Worm (Caenorhabditis elegans): ENCODE measurements around the gene F59C12.3.

DNA sequence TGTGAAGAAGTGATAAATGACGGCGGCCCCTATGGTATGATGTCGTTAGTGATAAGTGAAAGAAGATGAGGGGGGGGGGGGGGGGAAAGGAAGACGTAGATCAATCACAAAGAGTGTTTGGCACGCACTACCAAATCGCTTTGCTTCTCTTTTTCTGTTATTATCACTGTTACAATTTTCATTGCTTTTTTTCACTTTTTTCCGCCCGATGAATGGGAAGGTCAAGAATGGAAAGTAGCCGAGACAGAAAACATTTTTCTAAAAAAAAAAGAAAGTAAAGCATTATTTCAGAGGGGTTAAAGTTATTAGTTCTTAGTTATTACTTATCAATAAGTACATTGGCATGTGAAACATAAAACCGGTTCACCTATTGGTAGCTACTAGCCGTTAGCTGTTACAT lies 37.9 kb upstream of the F59C12.3 start:
- TF ChIP-seq nhr-25 (tag; optimal IDR thresholded peaks at IDR 0.05): no peak
- peak; percentile 97 for TF ChIP-seq blmp-1 (tag; optimal IDR thresholded peaks at IDR 0.05; ENCODE audit: insufficient read depth)
- no peak for TF ChIP-seq ama-1 (optimal IDR thresholded peaks at IDR 0.05)
- no peak for TF ChIP-seq nhr-12 (tag; optimal IDR thresholded peaks at IDR 0.05)
- no peak for TF ChIP-seq lsy-2 (tag; optimal IDR thresholded peaks at IDR 0.05)
- TF ChIP-seq ztf-4 (tag; optimal IDR thresholded peaks at IDR 0.05): no peak
- TF ChIP-seq zag-1 (tag; optimal IDR thresholded peaks at IDR 0.05): no peak
- TF ChIP-seq ZK546.5 (tag; optimal IDR thresholded peaks at IDR 0.05): no peak
- TF ChIP-seq nhr-77 (tag; optimal IDR thresholded peaks at IDR 0.05): no peak
- TF ChIP-seq crh-2 (tag; optimal IDR thresholded peaks at IDR 0.05): no peak
- TF ChIP-seq lin-11 (tag; optimal IDR thresholded peaks at IDR 0.05): no peak
- no peak for TF ChIP-seq gmeb-1 (tag; optimal IDR thresholded peaks at IDR 0.05)

Measured in whole organism, L2 larva.